Worm (Caenorhabditis elegans): ENCODE measurements around the gene lelo-1.

The lelo-1 gene

ce11 chrII:6250782-6251461 is 4.8 kb downstream of the lelo-1 start, which contains the start of gene phb-2:
phb-2 (plus strand) TSS chrII:6251411.
- TF ChIP-seq nhr-76 (tag; optimal IDR thresholded peaks at IDR 0.05) (no peak), blmp-1 (tag; optimal IDR thresholded peaks at IDR 0.05) (no peak), elt-3 (tag; optimal IDR thresholded peaks at IDR 0.05) (no peak), sptf-1 (tag; optimal IDR thresholded peaks at IDR 0.05) (peak; percentile 37), pha-4 (tag; optimal IDR thresholded peaks at IDR 0.05) (peak; percentile 92), ceh-39 (tag; optimal IDR thresholded peaks at IDR 0.05) (peak; percentile 20), drap-1 (GFP tag; optimal IDR thresholded peaks at IDR 0.05) (no peak), nhr-2 (tag; optimal IDR thresholded peaks at IDR 0.05) (peak; percentile 11), zip-8 (tag; optimal IDR thresholded peaks at IDR 0.05) (no peak), lin-32 (GFP tag; optimal IDR thresholded peaks at IDR 0.05) (no peak), ztf-11 (tag; optimal IDR thresholded peaks at IDR 0.05) (no peak), tbx-8 (GFP tag; optimal IDR thresholded peaks at IDR 0.05) (no peak), hlh-1 (tag; optimal IDR thresholded peaks at IDR 0.05) (peak; percentile 56), unc-120 (tag; optimal IDR thresholded peaks at IDR 0.05; ENCODE audit: poor library complexity, severe bottlenecking) (peak; percentile 60), nhr-12 (tag; optimal IDR thresholded peaks at IDR 0.05) (no peak), nhr-237 (tag; optimal IDR thresholded peaks at IDR 0.05) (peak; percentile 81), bed-3 (GFP tag; optimal IDR thresholded peaks at IDR 0.05) (no peak), ham-2 (GFP tag; optimal IDR thresholded peaks at IDR 0.05) (no peak), unc-39 (tag; optimal IDR thresholded peaks at IDR 0.05) (no peak), lin-13 (tag; optimal IDR thresholded peaks at IDR 0.05) (no peak), ces-1 (GFP tag; optimal IDR thresholded peaks at IDR 0.05) (peak; percentile 24), sem-2 (GFP tag; optimal IDR thresholded peaks at IDR 0.05) (no peak), lsy-2 (tag; optimal IDR thresholded peaks at IDR 0.05) (peak; percentile 81), ceh-83 (GFP tag; optimal IDR thresholded peaks at IDR 0.05) (no peak), mab-5 (tag; optimal IDR thresholded peaks at IDR 0.05) (no peak), M03D4.4 (tag; optimal IDR thresholded peaks at IDR 0.05) (no peak), snpc-4 (tag; optimal IDR thresholded peaks at IDR 0.05) (no peak), elt-1 (tag; optimal IDR thresholded peaks at IDR 0.05; ENCODE audit: borderline replicate concordance, insufficient read depth) (no peak), ceh-43 (GFP tag; optimal IDR thresholded peaks at IDR 0.05) (no peak), mls-2 (tag; optimal IDR thresholded peaks at IDR 0.05) (no peak), cnd-1 (tag; optimal IDR thresholded peaks at IDR 0.05) (no peak), unc-62 (GFP tag; optimal IDR thresholded peaks at IDR 0.05) (peak; percentile 32), flh-1 (GFP tag; optimal IDR thresholded peaks at IDR 0.05) (no peak), nhr-28 (tag; optimal IDR thresholded peaks at IDR 0.05) (no peak), mep-1 (tag; optimal IDR thresholded peaks at IDR 0.05) (peak; percentile 81)

ce11 chrII:6252707-6253106 is 6.6 kb downstream of the lelo-1 start:
- no peak for TF ChIP-seq nhr-12 (tag; optimal IDR thresholded peaks at IDR 0.05)
- TF ChIP-seq mep-1 (tag; optimal IDR thresholded peaks at IDR 0.05) = no peak
- no peak for TF ChIP-seq nhr-76 (tag; optimal IDR thresholded peaks at IDR 0.05)
- no peak for TF ChIP-seq ztf-11 (tag; optimal IDR thresholded peaks at IDR 0.05)

- no peak for TF ChIP-seq unc-62 (GFP tag; optimal IDR thresholded peaks at IDR 0.05)
- no peak for TF ChIP-seq unc-120 (tag; optimal IDR thresholded peaks at IDR 0.05; ENCODE audit: poor library complexity, severe bottlenecking)
- no peak for TF ChIP-seq lin-32 (GFP tag; optimal IDR thresholded peaks at IDR 0.05)
- TF ChIP-seq drap-1 (GFP tag; optimal IDR thresholded peaks at IDR 0.05) = no peak
- TF ChIP-seq blmp-1 (tag; optimal IDR thresholded peaks at IDR 0.05) = no peak
- no peak for TF ChIP-seq sem-2 (GFP tag; optimal IDR thresholded peaks at IDR 0.05)
- TF ChIP-seq nhr-76 (tag; optimal IDR thresholded peaks at IDR 0.05) = no peak
- no peak for TF ChIP-seq nhr-28 (tag; optimal IDR thresholded peaks at IDR 0.05)
- TF ChIP-seq nhr-237 (tag; optimal IDR thresholded peaks at IDR 0.05) = no peak
- no peak for TF ChIP-seq tbx-8 (GFP tag; optimal IDR thresholded peaks at IDR 0.05)
- TF ChIP-seq lin-13 (tag; optimal IDR thresholded peaks at IDR 0.05) = no peak
- TF ChIP-seq elt-1 (tag; optimal IDR thresholded peaks at IDR 0.05; ENCODE audit: borderline replicate concordance, insufficient read depth) = no peak
- no peak for TF ChIP-seq pha-4 (tag; optimal IDR thresholded peaks at IDR 0.05)
- TF ChIP-seq zip-8 (tag; optimal IDR thresholded peaks at IDR 0.05) = no peak
- TF ChIP-seq elt-3 (tag; optimal IDR thresholded peaks at IDR 0.05) = no peak
- no peak for TF ChIP-seq nhr-2 (tag; optimal IDR thresholded peaks at IDR 0.05)
Measured at ce11 chrII:6256024-6256423, 9.9 kb downstream of the lelo-1 start, which contains the start of gene F13H8.5. F13H8.5 (minus strand) TSS chrII:6256124.
